Worm (Caenorhabditis elegans): ENCODE measurements around the gene cest-3.

The cest-3 gene

DNA sequence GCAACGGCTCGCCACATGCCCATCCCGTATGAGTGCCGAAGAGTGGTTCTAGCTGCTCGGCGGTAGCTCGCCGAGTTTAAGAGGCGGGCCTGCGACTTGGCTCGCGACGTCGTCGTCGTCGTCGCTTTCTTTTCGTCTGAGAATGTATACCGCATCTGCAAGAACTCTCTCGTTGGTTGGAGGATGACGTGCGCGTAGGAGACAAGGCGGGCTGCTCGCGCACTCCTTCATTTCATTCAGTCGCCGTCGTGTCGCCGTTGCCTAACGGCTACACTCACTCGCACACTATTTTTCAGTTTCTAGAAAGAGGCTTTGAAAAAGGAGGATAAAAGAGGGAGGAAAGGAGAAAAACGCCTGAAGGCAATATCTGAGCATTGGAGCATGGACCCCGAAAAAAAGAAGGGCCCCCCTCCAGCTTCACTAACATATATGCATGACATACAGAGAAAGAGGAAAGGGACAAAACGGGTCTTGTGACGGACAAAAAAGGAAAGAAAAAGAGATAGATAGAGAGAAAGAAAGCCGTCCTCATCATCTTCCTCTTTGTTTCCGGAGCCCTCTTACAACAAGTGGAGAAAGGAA lies 35.9 kb upstream of the cest-3 start:
- no peak for TF ChIP-seq lsy-2 (tag; optimal IDR thresholded peaks at IDR 0.05)
- peak; percentile 51 for TF ChIP-seq ces-1 (GFP tag; optimal IDR thresholded peaks at IDR 0.05)
- TF ChIP-seq mep-1 (tag; optimal IDR thresholded peaks at IDR 0.05): peak; percentile 33
- TF ChIP-seq mls-2 (tag; optimal IDR thresholded peaks at IDR 0.05): peak; percentile 11
- no peak for TF ChIP-seq elt-1 (tag; optimal IDR thresholded peaks at IDR 0.05; ENCODE audit: borderline replicate concordance, insufficient read depth)
- TF ChIP-seq tbx-8 (GFP tag; optimal IDR thresholded peaks at IDR 0.05): no peak
- peak; percentile 54 for TF ChIP-seq sptf-1 (tag; optimal IDR thresholded peaks at IDR 0.05)
- no peak for TF ChIP-seq zip-8 (tag; optimal IDR thresholded peaks at IDR 0.05)
- TF ChIP-seq M03D4.4 (tag; optimal IDR thresholded peaks at IDR 0.05): no peak
- no peak for TF ChIP-seq drap-1 (GFP tag; optimal IDR thresholded peaks at IDR 0.05)
- TF ChIP-seq blmp-1 (tag; optimal IDR thresholded peaks at IDR 0.05): no peak
- TF ChIP-seq nhr-2 (tag; optimal IDR thresholded peaks at IDR 0.05): no peak
- TF ChIP-seq nhr-12 (tag; optimal IDR thresholded peaks at IDR 0.05): no peak
- TF ChIP-seq nhr-76 (tag; optimal IDR thresholded peaks at IDR 0.05): no peak

DNA sequence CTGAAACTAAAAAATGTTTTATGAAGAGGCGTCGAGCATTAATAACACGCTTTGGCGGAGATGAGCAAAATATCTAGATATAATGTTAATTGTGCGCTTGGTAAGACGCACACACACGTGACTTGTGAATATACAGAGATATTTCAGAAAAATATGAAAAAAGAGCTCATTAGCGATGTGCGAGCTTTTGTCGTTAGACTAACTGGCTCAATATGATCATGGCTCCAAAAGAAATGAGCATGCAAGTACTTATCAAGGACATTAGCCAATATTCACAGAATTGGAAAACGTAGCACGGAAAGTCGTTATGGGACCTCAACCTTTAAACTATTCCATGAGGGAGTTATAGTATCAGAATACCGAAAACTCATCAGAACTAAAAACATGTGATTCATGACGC lies 34.4 kb upstream of the cest-3 start:
- TF ChIP-seq nhr-28 (tag; optimal IDR thresholded peaks at IDR 0.05) (no peak), lin-13 (tag; optimal IDR thresholded peaks at IDR 0.05) (no peak), zip-8 (tag; optimal IDR thresholded peaks at IDR 0.05) (no peak), mab-5 (tag; optimal IDR thresholded peaks at IDR 0.05) (no peak), drap-1 (GFP tag; optimal IDR thresholded peaks at IDR 0.05) (no peak), unc-62 (GFP tag; optimal IDR thresholded peaks at IDR 0.05) (no peak), ham-2 (GFP tag; optimal IDR thresholded peaks at IDR 0.05) (no peak), lin-32 (GFP tag; optimal IDR thresholded peaks at IDR 0.05) (no peak), ceh-83 (GFP tag; optimal IDR thresholded peaks at IDR 0.05) (no peak), M03D4.4 (tag; optimal IDR thresholded peaks at IDR 0.05) (no peak), unc-39 (tag; optimal IDR thresholded peaks at IDR 0.05) (no peak)

DNA sequence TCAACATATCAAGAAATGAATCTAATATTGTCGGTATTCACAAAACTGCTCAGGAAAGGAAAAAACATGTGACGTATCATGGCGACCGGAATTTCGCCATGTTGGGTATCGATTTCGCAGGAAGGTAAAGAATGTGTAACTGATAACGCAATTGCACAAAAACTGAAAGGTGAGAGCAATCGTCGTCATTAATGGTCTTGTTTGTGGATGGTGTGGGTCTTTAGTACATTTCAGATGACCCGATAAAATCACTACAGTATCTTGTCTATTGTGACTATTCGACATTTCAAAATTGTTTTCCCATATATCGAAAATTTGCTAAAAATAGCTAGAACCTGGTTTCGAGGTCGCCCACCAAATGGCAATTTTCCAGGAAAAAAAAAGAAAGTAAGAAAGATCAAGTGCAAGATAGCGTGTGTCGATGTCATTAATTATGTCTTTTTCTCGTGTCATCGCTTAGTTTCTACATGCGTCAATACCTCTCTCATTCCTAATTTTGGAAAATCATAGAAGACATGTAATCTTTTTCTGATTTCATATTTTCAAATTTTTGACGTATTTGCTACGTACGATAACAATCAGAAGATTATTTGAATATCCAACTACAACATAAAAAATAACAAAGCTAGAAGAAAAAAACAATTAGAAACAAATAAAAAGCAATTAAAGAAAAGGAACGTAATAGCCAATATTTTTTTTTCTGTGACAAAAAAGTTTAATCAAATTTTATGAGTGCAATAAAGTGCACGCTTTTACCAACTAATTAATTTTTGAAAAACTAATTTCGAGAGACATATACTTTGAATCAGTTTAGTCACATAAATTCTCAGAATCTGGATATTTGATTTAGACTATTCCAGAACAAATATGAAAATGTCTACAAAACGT lies 31.1 kb upstream of the cest-3 start:
- no peak for TF ChIP-seq zip-8 (tag; optimal IDR thresholded peaks at IDR 0.05)
- TF ChIP-seq mab-5 (tag; optimal IDR thresholded peaks at IDR 0.05): no peak
- no peak for TF ChIP-seq unc-39 (tag; optimal IDR thresholded peaks at IDR 0.05)
- no peak for TF ChIP-seq flh-1 (GFP tag; optimal IDR thresholded peaks at IDR 0.05)
- no peak for TF ChIP-seq ham-2 (GFP tag; optimal IDR thresholded peaks at IDR 0.05)
- no peak for TF ChIP-seq M03D4.4 (tag; optimal IDR thresholded peaks at IDR 0.05)
- no peak for TF ChIP-seq bed-3 (GFP tag; optimal IDR thresholded peaks at IDR 0.05)
- TF ChIP-seq lin-32 (GFP tag; optimal IDR thresholded peaks at IDR 0.05): no peak
- TF ChIP-seq nhr-28 (tag; optimal IDR thresholded peaks at IDR 0.05): no peak

ce11 chrX:12212801-12213200 lies 28.6 kb upstream of the cest-3 start, which contains the start of gene cab-1:
Gene cab-1 (minus strand): TSS chrX:12212901.
- TF ChIP-seq nhr-2 (tag; optimal IDR thresholded peaks at IDR 0.05) (no peak), lin-13 (tag; optimal IDR thresholded peaks at IDR 0.05) (no peak), lsy-2 (tag; optimal IDR thresholded peaks at IDR 0.05) (no peak), mls-2 (tag; optimal IDR thresholded peaks at IDR 0.05) (no peak), sptf-1 (tag; optimal IDR thresholded peaks at IDR 0.05) (no peak), snpc-4 (tag; optimal IDR thresholded peaks at IDR 0.05) (no peak), nhr-237 (tag; optimal IDR thresholded peaks at IDR 0.05) (no peak)

DNA sequence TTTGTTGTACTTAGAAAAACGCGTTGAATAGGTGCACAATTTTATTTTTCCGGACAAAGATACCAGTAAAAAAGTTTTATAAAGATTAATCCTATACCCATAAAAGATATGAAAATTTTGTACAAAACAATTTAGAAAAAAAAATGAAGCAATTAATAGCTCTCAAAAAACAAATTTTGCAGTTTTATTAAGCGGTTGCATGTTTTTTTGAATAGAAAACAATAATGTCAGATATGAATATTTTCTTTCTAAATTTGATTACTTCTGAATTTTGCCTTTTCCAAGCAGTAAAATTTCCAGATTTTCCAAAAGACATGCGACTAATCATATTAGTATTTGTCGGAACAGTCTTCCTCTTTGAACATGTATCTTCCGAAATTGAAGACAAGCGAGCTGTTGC lies 24.5 kb upstream of the cest-3 start, which contains the start of gene C23H4.8:
Gene C23H4.8 (plus strand): TSS at position 301 of the 400 bp plus-strand sequence.
- TF ChIP-seq mls-2 (tag; optimal IDR thresholded peaks at IDR 0.05) (no peak), hlh-1 (tag; optimal IDR thresholded peaks at IDR 0.05) (no peak), ces-1 (GFP tag; optimal IDR thresholded peaks at IDR 0.05) (no peak), lsy-2 (tag; optimal IDR thresholded peaks at IDR 0.05) (no peak), sptf-1 (tag; optimal IDR thresholded peaks at IDR 0.05) (no peak), zip-8 (tag; optimal IDR thresholded peaks at IDR 0.05) (no peak), M03D4.4 (tag; optimal IDR thresholded peaks at IDR 0.05) (no peak)

DNA sequence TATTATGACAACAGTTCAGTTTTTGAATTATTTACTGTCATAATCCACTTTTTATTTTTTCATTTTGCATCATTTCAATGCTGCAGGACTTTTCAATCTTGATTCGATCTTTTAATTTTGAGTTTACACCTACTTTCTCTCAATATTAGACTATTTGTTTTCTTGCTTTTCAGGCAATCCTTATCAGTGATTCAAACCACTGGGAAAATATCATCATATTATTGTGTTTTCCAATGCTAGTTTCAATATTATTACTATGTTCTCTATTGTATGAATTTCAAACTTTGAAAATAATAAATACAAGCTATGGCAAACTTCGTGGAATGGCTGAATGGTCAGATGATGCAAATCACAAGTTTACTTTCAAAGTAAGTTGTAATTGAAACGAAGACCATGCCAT lies 22.0 kb upstream of the cest-3 start, which contains the start of gene cest-8:
Gene cest-8 (plus strand): TSS at position 184 of the 400 bp plus-strand sequence.
- TF ChIP-seq hlh-1 (tag; optimal IDR thresholded peaks at IDR 0.05) (no peak), nhr-76 (tag; optimal IDR thresholded peaks at IDR 0.05) (no peak), pha-4 (tag; optimal IDR thresholded peaks at IDR 0.05) (no peak), unc-120 (tag; optimal IDR thresholded peaks at IDR 0.05; ENCODE audit: poor library complexity, severe bottlenecking) (no peak), mep-1 (tag; optimal IDR thresholded peaks at IDR 0.05) (no peak), ces-1 (GFP tag; optimal IDR thresholded peaks at IDR 0.05) (no peak), lsy-2 (tag; optimal IDR thresholded peaks at IDR 0.05) (no peak), lin-13 (tag; optimal IDR thresholded peaks at IDR 0.05) (no peak), elt-1 (tag; optimal IDR thresholded peaks at IDR 0.05; ENCODE audit: borderline replicate concordance, insufficient read depth) (no peak), ztf-11 (tag; optimal IDR thresholded peaks at IDR 0.05) (no peak), nhr-2 (tag; optimal IDR thresholded peaks at IDR 0.05) (no peak), ham-2 (GFP tag; optimal IDR thresholded peaks at IDR 0.05) (no peak), ceh-43 (GFP tag; optimal IDR thresholded peaks at IDR 0.05) (no peak), unc-39 (tag; optimal IDR thresholded peaks at IDR 0.05) (no peak), nhr-12 (tag; optimal IDR thresholded peaks at IDR 0.05) (no peak), zip-8 (tag; optimal IDR thresholded peaks at IDR 0.05) (no peak)
